Worm (Caenorhabditis elegans) whole organism, mixed stage, embryonic: ENCODE data around the gene srd-28.

Experiments
- ceh-39 ChIP-seq: fragments of 150-350 bp; optimal IDR thresholded peaks from 2 replicates; lab custom pipeline; 2014; ENCODE audit warnings: missing biosample characterization, missing genetic modification characterization
- ceh-43 ChIP-seq: fragments of 200-800 bp; sonication (Bioruptor generic); optimal IDR thresholded peaks from 2 replicates; lab custom pipeline; 2018; ENCODE audit warnings: mild to moderate bottlenecking, missing genetic modification characterization, moderate library complexity, missing compliant biosample characterization
- elt-3 ChIP-seq: fragments of 150-350 bp; optimal IDR thresholded peaks from 2 replicates; lab custom pipeline; 2014; ENCODE audit warnings: missing biosample characterization, missing genetic modification characterization
- flh-1 ChIP-seq: fragments of 200-800 bp; sonication (Bioruptor generic); optimal IDR thresholded peaks from 2 replicates; lab custom pipeline; 2018; ENCODE audit warnings: mild to moderate bottlenecking, missing genetic modification characterization, moderate library complexity, missing compliant biosample characterization
- ham-2 ChIP-seq: fragments of 200-800 bp; sonication (Bioruptor generic); optimal IDR thresholded peaks from 2 replicates; lab custom pipeline; 2018; ENCODE audit warnings: mild to moderate bottlenecking, missing genetic modification characterization, missing compliant biosample characterization
- nhr-28 ChIP-seq: fragments of 150-350 bp; optimal IDR thresholded peaks from 2 replicates; lab custom pipeline; 2014; ENCODE audit warnings: missing biosample characterization, missing genetic modification characterization
- nhr-76 ChIP-seq: sonication (generic microtip); optimal IDR thresholded peaks from 2 replicates; lab custom pipeline; 2017; ENCODE audit warnings: missing biosample characterization, missing genetic modification characterization
- pha-4 ChIP-seq: fragments of 150-350 bp; optimal IDR thresholded peaks from 2 replicates; lab custom pipeline; 2018; ENCODE audit warnings: missing biosample characterization, missing genetic modification reagents, missing genetic modification characterization
- snpc-4 ChIP-seq: fragments of 150-350 bp; optimal IDR thresholded peaks from 2 replicates; lab custom pipeline; 2014; ENCODE audit warnings: missing biosample characterization, missing genetic modification characterization

DNA sequence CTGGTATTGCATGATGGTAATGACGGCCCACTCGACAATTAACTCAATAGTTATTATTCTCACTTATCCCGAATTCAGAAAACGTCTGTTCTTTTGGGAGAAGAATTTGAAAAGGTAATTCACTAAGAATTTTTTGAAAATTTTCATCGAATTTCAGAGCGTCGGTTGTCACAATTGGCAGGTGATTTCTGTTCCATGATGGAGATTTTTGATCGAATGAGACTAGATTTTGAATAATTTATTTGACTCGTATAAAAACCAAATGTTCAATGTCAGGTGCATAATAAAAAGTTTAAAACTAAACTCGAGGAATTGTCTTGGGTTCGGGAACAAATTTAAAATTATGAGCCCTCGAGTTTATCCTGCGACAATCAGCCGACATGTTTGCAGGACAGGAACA is 33.7 kb upstream of the srd-28 start, which contains the start of gene sri-25:
- no peak for TF ChIP-seq pha-4
- no peak for TF ChIP-seq ceh-43
- TF ChIP-seq nhr-76 (tag; lab: Kevin White, UChicago) = no peak
- TF ChIP-seq nhr-28 (tag; lab: Kevin White, UChicago) = no peak
- TF ChIP-seq ham-2 (GFP tag; lab: Kevin White, UChicago) = no peak
- no peak for TF ChIP-seq ceh-39
- TF ChIP-seq elt-3 = no peak
- no peak for TF ChIP-seq snpc-4 (tag; lab: Kevin White, UChicago)
- TF ChIP-seq flh-1 = no peak
